Fruit fly (Drosophila melanogaster) whole organism, embryonic: ENCODE results near the gene CG9626.

Experiments used
- Abd-B ChIP-seq: fragments of 200-800 bp; sonication (Bioruptor generic); optimal IDR thresholded peaks from 2 replicates; lab custom pipeline; 2018; ENCODE audit warnings: missing biosample characterization, mild to moderate bottlenecking, missing genetic modification characterization, moderate library complexity
- BtbVII ChIP-seq: fragments of 200-800 bp; sonication (Bioruptor generic); optimal IDR thresholded peaks from 3 replicates; lab custom pipeline; 2017; ENCODE audit warnings: missing biosample characterization, mild to moderate bottlenecking, missing genetic modification characterization
- CG1024 ChIP-seq: fragments of 200-800 bp; sonication (Bioruptor generic); IDR thresholded peaks from 2 replicates; pipeline ENCODE4 v1.3.6; 2022; ENCODE audit warnings: missing biosample characterization, missing genetic modification characterization
- CG10321 ChIP-seq: fragments of 200-800 bp; sonication (Bioruptor generic); IDR thresholded peaks from 2 replicates; pipeline ENCODE4 v1.3.6; 2022; ENCODE audit warnings: missing biosample characterization, missing genetic modification characterization
- CG10431 ChIP-seq: fragments of 200-800 bp; sonication (Bioruptor generic); optimal IDR thresholded peaks from 3 replicates; lab custom pipeline; 2018; ENCODE audit warnings: missing biosample characterization, mild to moderate bottlenecking, missing genetic modification characterization
- CG11247 ChIP-seq: fragments of 200-800 bp; sonication (Bioruptor generic); IDR thresholded peaks from 2 replicates; pipeline ENCODE4 v1.3.6; 2022; ENCODE audit warnings: missing biosample characterization, missing genetic modification characterization
- CG11723 ChIP-seq: fragments of 200-800 bp; sonication (Bioruptor generic); optimal IDR thresholded peaks from 2 replicates; lab custom pipeline; 2017; ENCODE audit warnings: missing biosample characterization, mild to moderate bottlenecking, missing genetic modification characterization
- CG12071 ChIP-seq: fragments of 200-800 bp; sonication (Bioruptor generic); optimal IDR thresholded peaks from 3 replicates; lab custom pipeline; 2018; ENCODE audit warnings: missing biosample characterization, mild to moderate bottlenecking, missing genetic modification characterization
- CG14860 ChIP-seq: fragments of 200-800 bp; sonication (Bioruptor generic); IDR thresholded peaks from 3 replicates; pipeline ENCODE4 v1.3.6; 2022; ENCODE audit warnings: missing biosample characterization, missing genetic modification characterization; ENCODE audit not compliant: partially characterized antibody
- CG15073 ChIP-seq: fragments of 200-800 bp; sonication (Bioruptor generic); optimal IDR thresholded peaks from 2 replicates; lab custom pipeline; 2016; ENCODE audit warnings: missing biosample characterization, missing genetic modification characterization
- CG15696 ChIP-seq: fragments of 200-800 bp; sonication (Bioruptor generic); optimal IDR thresholded peaks from 2 replicates; lab custom pipeline; 2019; ENCODE audit warnings: missing biosample characterization, mild to moderate bottlenecking, missing genetic modification characterization, moderate library complexity
- CG16815 ChIP-seq: fragments of 200-800 bp; sonication (Bioruptor generic); optimal IDR thresholded peaks from 3 replicates; lab custom pipeline; 2017; ENCODE audit warnings: missing biosample characterization, mild to moderate bottlenecking, missing genetic modification characterization
- CG2120 ChIP-seq: fragments of 200-800 bp; sonication (Bioruptor generic); optimal IDR thresholded peaks from 3 replicates; lab custom pipeline; 2016; ENCODE audit warnings: missing biosample characterization, missing genetic modification characterization
- CG2889 ChIP-seq: fragments of 200-800 bp; sonication (Bioruptor generic); IDR thresholded peaks from 3 replicates; pipeline ENCODE4 v1.3.6; 2022; ENCODE audit warnings: missing biosample characterization, missing genetic modification characterization
- CG31365 ChIP-seq: fragments of 200-800 bp; sonication (Bioruptor generic); optimal IDR thresholded peaks from 2 replicates; lab custom pipeline; 2018; ENCODE audit warnings: missing biosample characterization, mild to moderate bottlenecking, missing genetic modification characterization
- CG7271 ChIP-seq: fragments of 200-800 bp; sonication (Bioruptor generic); optimal IDR thresholded peaks from 2 replicates; lab custom pipeline; 2018; ENCODE audit warnings: missing biosample characterization, mild to moderate bottlenecking, missing genetic modification characterization, moderate library complexity
- D19B ChIP-seq: fragments of 200-800 bp; sonication (Bioruptor generic); optimal IDR thresholded peaks from 2 replicates; lab custom pipeline; 2017; ENCODE audit warnings: missing biosample characterization, mild to moderate bottlenecking, missing genetic modification characterization
- Dbx ChIP-seq: fragments of 200-800 bp; sonication (Bioruptor generic); IDR thresholded peaks from 3 replicates; pipeline ENCODE4 v1.3.6; 2022; ENCODE audit warnings: missing biosample characterization, missing genetic modification characterization
- Deaf1 ChIP-seq: fragments of 200-800 bp; optimal IDR thresholded peaks from 3 replicates; lab custom pipeline; 2019; ENCODE audit warnings: missing biosample characterization, mild to moderate bottlenecking, missing genetic modification characterization, moderate library complexity
- Dfd ChIP-seq, 2 experiments: fragments of >200 bp; optimal IDR thresholded peaks; 2 replicates each; lab custom pipeline; 2017; ENCODE audit warnings: missing biosample characterization in 2 of 2, missing genetic modification characterization in 2 of 2
- Hsf ChIP-seq: fragments of 200-800 bp; sonication (Bioruptor generic); optimal IDR thresholded peaks from 3 replicates; lab custom pipeline; 2016; ENCODE audit warnings: missing biosample characterization, missing genetic modification characterization
- Jarid2 ChIP-seq: fragments of 200-800 bp; sonication (Bioruptor generic); optimal IDR thresholded peaks from 3 replicates; lab custom pipeline; 2017; ENCODE audit warnings: mild to moderate bottlenecking, missing biosample characterization, missing genetic modification reagents, missing genetic modification characterization
- Meics ChIP-seq: fragments of 200-800 bp; sonication (Bioruptor generic); optimal IDR thresholded peaks from 2 replicates; lab custom pipeline; 2017; ENCODE audit warnings: missing biosample characterization, mild to moderate bottlenecking, missing genetic modification characterization
- Mrtf ChIP-seq: fragments of 200-800 bp; sonication (Bioruptor generic); IDR thresholded peaks from 3 replicates; pipeline ENCODE4 v1.3.6; 2022; ENCODE audit warnings: missing biosample characterization, missing genetic modification characterization
- NFAT ChIP-seq: fragments of 200-800 bp; sonication (Bioruptor generic); IDR thresholded peaks from 2 replicates; pipeline ENCODE4 v1.3.6; 2022; ENCODE audit warnings: missing biosample characterization, missing genetic modification characterization
- Pdp1 ChIP-seq, 2 experiments: fragments of 200-800 bp; sonication (Bioruptor generic); optimal IDR thresholded peaks; 3 replicates each; lab custom pipeline; 2016; ENCODE audit warnings: missing biosample characterization in 2 of 2, missing genetic modification characterization in 2 of 2, mild to moderate bottlenecking in 1 of 2, moderate library complexity in 1 of 2
- Sin3A ChIP-seq: fragments of >200 bp; optimal IDR thresholded peaks from 2 replicates; lab custom pipeline; 2018
- Stat92E ChIP-seq, 3 experiments: fragments of >200 bp in 2 of 3; fragments of 200-800 bp in 1 of 3; sonication (Bioruptor generic) in 1 of 3; optimal IDR thresholded peaks; 2 replicates each; lab custom pipeline; 2017 to 2019; ENCODE audit warnings: missing biosample characterization in 3 of 3, missing genetic modification characterization in 3 of 3, mild to moderate bottlenecking in 1 of 3, moderate library complexity in 1 of 3
- Trl ChIP-seq, 3 experiments: fragments of >200 bp in 2 of 3; fragments of 200-800 bp in 1 of 3; sonication (Bioruptor generic) in 1 of 3; optimal IDR thresholded peaks; 2 replicates in 1 of 3; 3 replicates in 2 of 3; lab custom pipeline; 2016 to 2017; ENCODE audit warnings: missing biosample characterization in 1 of 3, missing genetic modification characterization in 1 of 3
- amos ChIP-seq: fragments of 200-800 bp; sonication (Bioruptor generic); IDR thresholded peaks from 2 replicates; pipeline ENCODE4 v1.3.6; 2022; ENCODE audit warnings: missing biosample characterization, missing genetic modification characterization; ENCODE audit not compliant: partially characterized antibody
- ase ChIP-seq: fragments of 200-800 bp; sonication (Bioruptor generic); IDR thresholded peaks from 3 replicates; pipeline ENCODE4 v1.3.6; 2022; ENCODE audit warnings: missing biosample characterization, missing genetic modification characterization
- ato ChIP-seq: fragments of 200-800 bp; sonication (Bioruptor generic); IDR thresholded peaks from 2 replicates; pipeline ENCODE4 v1.3.6; 2022; ENCODE audit warnings: missing biosample characterization, missing genetic modification characterization; ENCODE audit not compliant: partially characterized antibody
- cg ChIP-seq: fragments of 200-800 bp; sonication (Bioruptor generic); optimal IDR thresholded peaks from 3 replicates; lab custom pipeline; 2019; ENCODE audit warnings: missing biosample characterization, mild to moderate bottlenecking, missing genetic modification characterization, moderate library complexity
- chm ChIP-seq: fragments of 200-800 bp; sonication (Bioruptor generic); IDR thresholded peaks from 2 replicates; pipeline ENCODE4 v1.3.6; 2022; ENCODE audit warnings: missing biosample characterization, missing genetic modification characterization
- dmrt11E ChIP-seq: fragments of 200-800 bp; sonication (Bioruptor generic); optimal IDR thresholded peaks from 3 replicates; lab custom pipeline; 2018; ENCODE audit warnings: missing biosample characterization, mild to moderate bottlenecking, missing genetic modification characterization, moderate library complexity
- eyg ChIP-seq: fragments of 200-800 bp; sonication (Bioruptor generic); optimal IDR thresholded peaks from 3 replicates; lab custom pipeline; 2016; ENCODE audit warnings: missing biosample characterization, missing genetic modification characterization
- gsb ChIP-seq: fragments of 200-800 bp; sonication (Bioruptor generic); IDR thresholded peaks from 2 replicates; pipeline ENCODE4 v1.3.6; 2022; ENCODE audit warnings: missing biosample characterization, missing genetic modification characterization
- insv ChIP-seq, 2 experiments: fragments of 200-800 bp; sonication (Bioruptor generic); optimal IDR thresholded peaks; 3 replicates each; lab custom pipeline; 2016 to 2018; ENCODE audit warnings: missing biosample characterization in 2 of 2, missing genetic modification characterization in 2 of 2
- inv ChIP-seq: fragments of 200-800 bp; sonication (Bioruptor generic); IDR thresholded peaks from 2 replicates; pipeline ENCODE4 v1.3.6; 2022; ENCODE audit warnings: missing biosample characterization, missing genetic modification characterization; ENCODE audit not compliant: partially characterized antibody
- kay ChIP-seq: fragments of 200-800 bp; sonication (Bioruptor generic); optimal IDR thresholded peaks from 2 replicates; lab custom pipeline; 2016; ENCODE audit warnings: missing biosample characterization, missing genetic modification characterization
- luna ChIP-seq: fragments of 200-800 bp; sonication (Bioruptor generic); optimal IDR thresholded peaks from 2 replicates; lab custom pipeline; 2016; ENCODE audit warnings: missing biosample characterization, missing genetic modification characterization
- nmo ChIP-seq: fragments of 200-800 bp; sonication (Bioruptor generic); optimal IDR thresholded peaks from 2 replicates; lab custom pipeline; 2018; ENCODE audit warnings: missing biosample characterization, mild to moderate bottlenecking, missing genetic modification characterization, moderate library complexity
- pros ChIP-seq: fragments of 200-800 bp; sonication (Bioruptor generic); optimal IDR thresholded peaks from 3 replicates; lab custom pipeline; 2019; ENCODE audit warnings: missing biosample characterization, mild to moderate bottlenecking, missing genetic modification characterization, moderate library complexity
- row ChIP-seq: fragments of 200-800 bp; sonication (Bioruptor generic); IDR thresholded peaks from 3 replicates; pipeline ENCODE4 v1.3.6; 2022; ENCODE audit warnings: missing biosample characterization, missing genetic modification characterization
- sisA ChIP-seq: fragments of 200-800 bp; sonication (Bioruptor generic); IDR thresholded peaks from 2 replicates; pipeline ENCODE4 v1.3.6; 2022; ENCODE audit warnings: missing biosample characterization, missing genetic modification characterization
- slou ChIP-seq: fragments of 200-800 bp; sonication (Bioruptor generic); optimal IDR thresholded peaks from 3 replicates; lab custom pipeline; 2016; ENCODE audit warnings: missing biosample characterization, missing genetic modification characterization
- tio ChIP-seq: fragments of 200-800 bp; sonication (Bioruptor generic); optimal IDR thresholded peaks from 2 replicates; lab custom pipeline; 2017; ENCODE audit warnings: missing biosample characterization, missing genetic modification characterization, inconsistent platforms
- unc-4 ChIP-seq: fragments of 200-800 bp; sonication (Bioruptor generic); IDR thresholded peaks from 2 replicates; pipeline ENCODE4 v1.3.6; 2022; ENCODE audit warnings: missing biosample characterization, missing genetic modification characterization; ENCODE audit not compliant: partially characterized antibody
- wek ChIP-seq: fragments of 200-800 bp; sonication (Bioruptor generic); optimal IDR thresholded peaks from 3 replicates; lab custom pipeline; 2018; ENCODE audit warnings: missing biosample characterization, mild to moderate bottlenecking, missing genetic modification characterization, moderate library complexity

CG9626 gene

dm6 chr3R:8316344-8317105 is 15.7 kb upstream of the CG9626 start, which contains the start of gene Coq2 (continued):
- TF ChIP-seq dmrt11E (tag; lab: Kevin White, UChicago) (no peak), insv (GFP tag; optimal IDR thresholded peaks at IDR 0.05; lab: Kevin White, UChicago) (peak in 1 of 2 experiments; percentile 93), CG11247 (GFP tag; lab: Robert Waterston, UW) (no peak), pros (GFP tag; lab: Kevin White, UChicago) (no peak), unc-4 (no peak), CG11723 (GFP tag; lab: Kevin White, UChicago) (no peak), Trl (optimal IDR thresholded peaks at IDR 0.05; lab: Kevin White, UChicago) (peak in 1 of 2 experiments; percentile 4), Trl (GFP tag; optimal IDR thresholded peaks at IDR 0.05; lab: Kevin White, UChicago) (no peak), eyg (no peak), CG1024 (no peak), BtbVII (no peak), amos (GFP tag; lab: Robert Waterston, UW) (no peak), chm (no peak), Mrtf (no peak), CG10321 (no peak), sisA (GFP tag; lab: Robert Waterston, UW) (no peak), cg (GFP tag; lab: Kevin White, UChicago) (no peak), inv (GFP tag; lab: Robert Waterston, UW) (no peak), CG2889 (GFP tag; lab: Robert Waterston, UW) (no peak), gsb (GFP tag; lab: Robert Waterston, UW) (no peak), ase (GFP tag; lab: Robert Waterston, UW) (no peak), NFAT (GFP tag; lab: Robert Waterston, UW) (no peak), wek (GFP tag; lab: Kevin White, UChicago) (no peak), CG2120 (GFP tag; lab: Kevin White, UChicago) (peak; percentile 25), CG31365 (tag; lab: Kevin White, UChicago) (peak; percentile 30), tio (GFP tag; lab: Kevin White, UChicago) (no peak), kay (GFP tag; lab: Kevin White, UChicago) (no peak), Dfd (GFP tag; optimal IDR thresholded peaks at IDR 0.05; lab: Kevin White, UChicago) (no peak), CG7271 (no peak), Abd-B (no peak), CG15696 (tag; lab: Kevin White, UChicago) (no peak), CG10431 (no peak), CG14860 (GFP tag; lab: Robert Waterston, UW) (no peak), Stat92E (GFP tag; optimal IDR thresholded peaks at IDR 0.05; lab: Kevin White, UChicago) (no peak), Pdp1 (GFP tag; optimal IDR thresholded peaks at IDR 0.05; lab: Kevin White, UChicago) (peak in 1 of 2 experiments; percentile 18), Hsf (GFP tag; lab: Kevin White, UChicago) (no peak), Deaf1 (tag; lab: Kevin White, UChicago) (no peak), Sin3A (lab: Kevin White, UChicago) (peak; percentile 8), ato (GFP tag; lab: Robert Waterston, UW) (no peak), luna (GFP tag; lab: Kevin White, UChicago) (no peak), CG16815 (GFP tag; lab: Kevin White, UChicago) (no peak), Meics (no peak), row (GFP tag; lab: Robert Waterston, UW) (peak; percentile 28; the same call in 1 of the 3 replicates), D19B (GFP tag; lab: Kevin White, UChicago) (no peak), Jarid2 (GFP tag; lab: Kevin White, UChicago) (no peak), slou (GFP tag; lab: Kevin White, UChicago) (no peak), CG15073 (GFP tag; lab: Kevin White, UChicago) (no peak), Dbx (GFP tag; lab: Robert Waterston, UW) (0 out of 3 replicates have a peak, but pooled peaks have one; percentile 13), CG12071 (GFP tag; lab: Kevin White, UChicago) (no peak), nmo (GFP tag; lab: Kevin White, UChicago) (peak; percentile 12)
